Fruit fly (Drosophila melanogaster) whole organism, embryonic: ENCODE measurements around the gene spn-B.

ENCODE experiments used
- Abd-B ChIP-seq: fragments of 200-800 bp; sonication (Bioruptor generic); optimal IDR thresholded peaks from 2 replicates; lab custom pipeline; 2018; ENCODE audit warnings: missing biosample characterization, mild to moderate bottlenecking, missing genetic modification characterization, moderate library complexity
- Atf-2 ChIP-seq: fragments of 200-800 bp; sonication (Bioruptor generic); optimal IDR thresholded peaks from 2 replicates; lab custom pipeline; 2016; ENCODE audit warnings: missing biosample characterization, missing genetic modification characterization
- Atf6 ChIP-seq: fragments of 200-800 bp; sonication (Bioruptor generic); IDR thresholded peaks from 2 replicates; pipeline ENCODE4 v1.3.6; 2022; ENCODE audit warnings: missing biosample characterization, missing genetic modification characterization
- B-H1 ChIP-seq: fragments of 200-800 bp; sonication (Bioruptor generic); IDR thresholded peaks from 3 replicates; pipeline ENCODE4 v1.3.6; 2022; ENCODE audit warnings: missing biosample characterization, missing genetic modification characterization
- B-H2 ChIP-seq: fragments of 200-800 bp; sonication (Bioruptor generic); optimal IDR thresholded peaks from 2 replicates; lab custom pipeline; 2018; ENCODE audit warnings: missing biosample characterization, mild to moderate bottlenecking, missing genetic modification characterization
- CG11093 ChIP-seq: fragments of 200-800 bp; sonication (Bioruptor generic); IDR thresholded peaks from 3 replicates; pipeline ENCODE4 v1.3.6; 2022; ENCODE audit warnings: missing biosample characterization, missing genetic modification characterization
- CG12769 ChIP-seq: fragments of 200-800 bp; sonication (Bioruptor generic); optimal IDR thresholded peaks from 2 replicates; lab custom pipeline; 2019; ENCODE audit warnings: missing biosample characterization, mild to moderate bottlenecking, missing genetic modification characterization, moderate library complexity
- CG15073 ChIP-seq: fragments of 200-800 bp; sonication (Bioruptor generic); optimal IDR thresholded peaks from 2 replicates; lab custom pipeline; 2016; ENCODE audit warnings: missing biosample characterization, missing genetic modification characterization
- CG15696 ChIP-seq: fragments of 200-800 bp; sonication (Bioruptor generic); optimal IDR thresholded peaks from 2 replicates; lab custom pipeline; 2019; ENCODE audit warnings: missing biosample characterization, mild to moderate bottlenecking, missing genetic modification characterization, moderate library complexity
- CG1603 ChIP-seq: fragments of 200-800 bp; sonication (Bioruptor generic); optimal IDR thresholded peaks from 2 replicates; lab custom pipeline; 2019; ENCODE audit warnings: missing biosample characterization, mild to moderate bottlenecking, missing genetic modification characterization, moderate library complexity
- CG17359 ChIP-seq: fragments of 200-800 bp; sonication (Bioruptor generic); optimal IDR thresholded peaks from 3 replicates; lab custom pipeline; 2018; ENCODE audit warnings: missing biosample characterization, mild to moderate bottlenecking, missing genetic modification characterization, moderate library complexity
- CG17568 ChIP-seq: fragments of 200-800 bp; sonication (Bioruptor generic); optimal IDR thresholded peaks from 2 replicates; lab custom pipeline; 2018; ENCODE audit warnings: missing biosample characterization, mild to moderate bottlenecking, missing genetic modification characterization, moderate library complexity
- CG17829 ChIP-seq: fragments of 200-800 bp; optimal IDR thresholded peaks from 2 replicates; lab custom pipeline; 2019; ENCODE audit warnings: missing biosample characterization, mild to moderate bottlenecking, missing genetic modification characterization, moderate library complexity
- CG18011 ChIP-seq: fragments of 200-800 bp; sonication (Bioruptor generic); optimal IDR thresholded peaks from 2 replicates; lab custom pipeline; 2017; ENCODE audit warnings: missing biosample characterization, missing genetic modification characterization, mild to moderate bottlenecking, moderate library complexity, missing genotype
- CG2889 ChIP-seq: fragments of 200-800 bp; sonication (Bioruptor generic); IDR thresholded peaks from 3 replicates; pipeline ENCODE4 v1.3.6; 2022; ENCODE audit warnings: missing biosample characterization, missing genetic modification characterization
- CG3407 ChIP-seq: fragments of 200-800 bp; sonication (Bioruptor generic); optimal IDR thresholded peaks from 2 replicates; lab custom pipeline; 2018; ENCODE audit warnings: missing biosample characterization, mild to moderate bottlenecking, missing genetic modification characterization
- CG34422 ChIP-seq: fragments of 200-800 bp; sonication (Bioruptor generic); IDR thresholded peaks from 3 replicates; pipeline ENCODE4 v1.3.6; 2022; ENCODE audit warnings: missing biosample characterization, missing genetic modification characterization
- CG4360 ChIP-seq: fragments of 200-800 bp; sonication (Bioruptor generic); IDR thresholded peaks from 2 replicates; pipeline ENCODE4 v1.3.6; 2022; ENCODE audit warnings: missing biosample characterization, missing genetic modification characterization
- CG6854 ChIP-seq: fragments of 200-800 bp; sonication (Bioruptor generic); optimal IDR thresholded peaks from 3 replicates; lab custom pipeline; 2017; ENCODE audit warnings: missing biosample characterization, mild to moderate bottlenecking, missing genetic modification characterization
- CG8089 ChIP-seq: fragments of 200-800 bp; sonication (Bioruptor generic); optimal IDR thresholded peaks from 3 replicates; lab custom pipeline; 2016; ENCODE audit warnings: missing biosample characterization, missing genetic modification characterization
- CG8359 ChIP-seq: fragments of 200-800 bp; sonication (Bioruptor generic); optimal IDR thresholded peaks from 2 replicates; lab custom pipeline; 2017; ENCODE audit warnings: missing biosample characterization, mild to moderate bottlenecking, missing genetic modification characterization, borderline replicate concordance
- CG9727 ChIP-seq: fragments of 200-800 bp; sonication (Bioruptor generic); optimal IDR thresholded peaks from 3 replicates; lab custom pipeline; 2017; ENCODE audit warnings: missing biosample characterization, mild to moderate bottlenecking, missing genetic modification characterization
- CG9817 ChIP-seq: fragments of 200-800 bp; sonication (Bioruptor generic); optimal IDR thresholded peaks from 2 replicates; lab custom pipeline; 2018; ENCODE audit warnings: missing biosample characterization, mild to moderate bottlenecking, missing genetic modification characterization, moderate library complexity
- CG9876 ChIP-seq: fragments of 200-800 bp; sonication (Bioruptor generic); optimal IDR thresholded peaks from 2 replicates; lab custom pipeline; 2016; ENCODE audit warnings: missing biosample characterization, missing genetic modification characterization
- D ChIP-seq, 2 experiments: fragments of 200-800 bp in 1 of 2; fragments of >200 bp in 1 of 2; sonication (Bioruptor generic) in 1 of 2; optimal IDR thresholded peaks; 2 replicates in 1 of 2; 3 replicates in 1 of 2; lab custom pipeline; 2017; ENCODE audit warnings: mild to moderate bottlenecking in 1 of 2, missing biosample characterization in 1 of 2, missing genetic modification characterization in 1 of 2, missing genetic modification reagents in 1 of 2
- Dbx ChIP-seq: fragments of 200-800 bp; sonication (Bioruptor generic); IDR thresholded peaks from 3 replicates; pipeline ENCODE4 v1.3.6; 2022; ENCODE audit warnings: missing biosample characterization, missing genetic modification characterization
- Dip3 ChIP-seq: fragments of 200-800 bp; sonication (Bioruptor generic); optimal IDR thresholded peaks from 3 replicates; lab custom pipeline; 2016; ENCODE audit warnings: missing biosample characterization, missing genetic modification characterization
- Fer1 ChIP-seq: fragments of 200-800 bp; sonication (Bioruptor generic); optimal IDR thresholded peaks from 2 replicates; lab custom pipeline; 2017; ENCODE audit warnings: missing biosample characterization, mild to moderate bottlenecking, missing genetic modification characterization
- Hmx ChIP-seq: fragments of 200-800 bp; sonication (Bioruptor generic); optimal IDR thresholded peaks from 2 replicates; lab custom pipeline; 2016; ENCODE audit warnings: missing biosample characterization, missing genetic modification characterization
- Hr78 ChIP-seq, 2 experiments: fragments of 200-800 bp in 1 of 2; fragments of >200 bp in 1 of 2; sonication (Bioruptor generic) in 1 of 2; optimal IDR thresholded peaks; 2 replicates each; lab custom pipeline; 2017 to 2019; ENCODE audit warnings: missing biosample characterization in 2 of 2, missing genetic modification characterization in 2 of 2, mild to moderate bottlenecking in 1 of 2, moderate library complexity in 1 of 2
- MTF-1 ChIP-seq: fragments of 200-800 bp; sonication (Bioruptor generic); optimal IDR thresholded peaks from 2 replicates; lab custom pipeline; 2018; ENCODE audit warnings: missing biosample characterization, mild to moderate bottlenecking, missing genetic modification characterization, borderline replicate concordance
- Mes4 ChIP-seq: fragments of 200-800 bp; sonication (Bioruptor generic); optimal IDR thresholded peaks from 2 replicates; lab custom pipeline; 2016; ENCODE audit warnings: missing biosample characterization, missing genetic modification characterization
- Rx ChIP-seq: fragments of 200-800 bp; sonication (Bioruptor generic); IDR thresholded peaks from 2 replicates; pipeline ENCODE4 v1.3.6; 2022; ENCODE audit warnings: missing biosample characterization, missing genetic modification characterization
- al ChIP-seq: fragments of 200-800 bp; sonication (Bioruptor generic); IDR thresholded peaks from 2 replicates; pipeline ENCODE4 v1.3.6; 2022; ENCODE audit warnings: missing biosample characterization, missing genetic modification characterization
- aop ChIP-seq: fragments of 200-800 bp; sonication (Bioruptor generic); IDR thresholded peaks from 2 replicates; pipeline ENCODE4 v1.3.6; 2022; ENCODE audit warnings: missing biosample characterization, missing genetic modification characterization
- az2 ChIP-seq: fragments of 200-800 bp; sonication (Bioruptor generic); optimal IDR thresholded peaks from 3 replicates; lab custom pipeline; 2016; ENCODE audit warnings: missing biosample characterization, missing genetic modification characterization
- cad ChIP-seq: fragments of >200 bp; optimal IDR thresholded peaks from 2 replicates; lab custom pipeline; 2017; ENCODE audit warnings: missing biosample characterization, missing genetic modification characterization
- da ChIP-seq: fragments of 200-800 bp; sonication (Bioruptor generic); optimal IDR thresholded peaks from 2 replicates; lab custom pipeline; 2016; ENCODE audit warnings: missing biosample characterization, missing genetic modification characterization
- hkb ChIP-seq, 2 experiments: fragments of 200-800 bp in 1 of 2; fragments of >200 bp in 1 of 2; sonication (Bioruptor generic) in 1 of 2; IDR thresholded peaks in 1 of 2; optimal IDR thresholded peaks in 1 of 2; 2 replicates each; pipeline versions ENCODE4 v1.3.6 to Lab custom; 2017 to 2022; ENCODE audit warnings: missing biosample characterization in 1 of 2, missing genetic modification characterization in 1 of 2
- hth ChIP-seq: fragments of >200 bp; optimal IDR thresholded peaks from 2 replicates; lab custom pipeline; 2017; ENCODE audit warnings: inconsistent platforms
- lab ChIP-seq: fragments of 200-800 bp; sonication (Bioruptor generic); optimal IDR thresholded peaks from 3 replicates; lab custom pipeline; 2017; ENCODE audit warnings: missing biosample characterization, missing genetic modification characterization, mild to moderate bottlenecking, moderate library complexity, missing genetic modification reagents
- lilli ChIP-seq: fragments of 200-800 bp; sonication (Bioruptor generic); optimal IDR thresholded peaks from 3 replicates; lab custom pipeline; 2016; ENCODE audit warnings: missing biosample characterization, missing genetic modification characterization
- prd ChIP-seq, 3 experiments: fragments of >200 bp in 2 of 3; fragments of 200-800 bp in 1 of 3; sonication (Bioruptor generic) in 1 of 3; optimal IDR thresholded peaks in 2 of 3; IDR thresholded peaks in 1 of 3; 2 replicates in 2 of 3; 3 replicates in 1 of 3; pipeline versions ENCODE4 v1.3.6 to Lab custom; 2017 to 2022; ENCODE audit warnings: missing biosample characterization in 1 of 3, missing genetic modification characterization in 1 of 3
- schlank ChIP-seq: fragments of 200-800 bp; sonication (Bioruptor generic); optimal IDR thresholded peaks from 2 replicates; lab custom pipeline; 2018; ENCODE audit warnings: missing biosample characterization, mild to moderate bottlenecking, missing genetic modification characterization
- sim ChIP-seq: fragments of 200-800 bp; sonication (Bioruptor generic); IDR thresholded peaks from 2 replicates; pipeline ENCODE4 v1.3.6; 2022; ENCODE audit warnings: missing biosample characterization, missing genetic modification characterization
- sna ChIP-seq: fragments of 200-800 bp; sonication (Bioruptor generic); IDR thresholded peaks from 2 replicates; pipeline ENCODE4 v1.3.6; 2022; ENCODE audit warnings: missing biosample characterization, missing genetic modification characterization; ENCODE audit not compliant: partially characterized antibody
- sqz ChIP-seq: fragments of 200-800 bp; sonication (Bioruptor generic); optimal IDR thresholded peaks from 3 replicates; lab custom pipeline; 2018; ENCODE audit warnings: missing biosample characterization, mild to moderate bottlenecking, missing genetic modification characterization
- usp ChIP-seq: fragments of >200 bp; optimal IDR thresholded peaks from 2 replicates; lab custom pipeline; 2017; ENCODE audit warnings: missing biosample characterization, missing genetic modification characterization

Gene spn-B

DNA sequence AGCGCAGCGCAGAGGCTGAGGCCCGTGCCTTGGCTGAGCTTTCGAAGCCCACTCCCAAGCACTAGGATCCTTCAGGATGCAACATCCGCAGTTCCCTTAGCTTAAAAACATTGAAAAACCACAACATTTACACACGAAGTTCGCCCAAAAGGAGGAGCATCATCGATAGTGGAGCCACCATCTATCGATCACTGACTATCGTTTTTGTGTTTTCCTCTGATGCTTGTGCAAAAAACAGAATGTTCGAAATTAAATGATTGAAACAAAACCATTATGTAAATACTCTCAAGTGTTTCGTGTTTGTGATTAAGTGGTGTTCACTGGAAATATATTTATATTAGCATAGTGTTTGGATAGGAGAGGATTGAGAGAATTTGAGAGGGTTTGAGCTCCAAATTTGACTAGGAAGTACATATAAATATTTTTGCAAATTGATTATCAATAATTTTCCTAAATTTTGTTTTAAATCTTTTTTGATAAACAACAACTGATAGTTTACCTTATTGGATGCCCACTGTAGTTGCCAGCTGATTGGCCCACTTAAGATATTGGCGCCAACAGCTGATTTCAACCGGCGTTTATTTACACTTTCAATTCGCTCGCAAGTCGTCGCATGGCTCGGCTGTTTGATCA, at the start of gene spn-B (continued):
- TF ChIP-seq lilli (GFP tag; lab: Kevin White, UChicago) (peak; percentile 84), CG34422 (GFP tag; lab: Robert Waterston, UW) (peak; percentile 49; the same call in 1 of the 3 replicates), hkb (optimal IDR thresholded peaks at IDR 0.05; lab: Kevin White, UChicago) (no peak), hkb (GFP tag; IDR thresholded peaks at IDR 0.05; lab: Robert Waterston, UW) (peak; percentile 84), B-H2 (GFP tag; lab: Kevin White, UChicago) (peak; percentile 70), CG1603 (tag; lab: Kevin White, UChicago) (peak; percentile 64), CG8089 (GFP tag; lab: Kevin White, UChicago) (peak; percentile 1), da (GFP tag; lab: Kevin White, UChicago) (no peak), prd (optimal IDR thresholded peaks at IDR 0.05; lab: Kevin White, UChicago) (no peak), prd (GFP tag; IDR thresholded peaks at IDR 0.05; lab: Robert Waterston, UW) (peak; percentile 59), D (optimal IDR thresholded peaks at IDR 0.05; lab: Kevin White, UChicago) (no peak), D (GFP tag; optimal IDR thresholded peaks at IDR 0.05; lab: Kevin White, UChicago) (peak; percentile 69), az2 (GFP tag; lab: Kevin White, UChicago) (peak; percentile 79), Abd-B (GFP tag; lab: Kevin White, UChicago) (peak; percentile 40), CG12769 (peak; percentile 69), schlank (tag; lab: Kevin White, UChicago) (peak; percentile 12), Atf6 (GFP tag; lab: Robert Waterston, UW) (peak; percentile 76), CG9817 (tag; lab: Kevin White, UChicago) (peak; percentile 52), CG2889 (GFP tag; lab: Robert Waterston, UW) (no peak), CG9727 (peak; percentile 84), CG6854 (peak; percentile 57), CG15073 (GFP tag; lab: Kevin White, UChicago) (no peak), B-H1 (GFP tag; lab: Robert Waterston, UW) (peak; percentile 51; the same call in 2 of the 3 replicates), Hr78 (GFP tag; optimal IDR thresholded peaks at IDR 0.05; lab: Kevin White, UChicago) (peak in 1 of 2 experiments; percentile 15), Fer1 (GFP tag; lab: Kevin White, UChicago) (peak; percentile 84), CG17359 (tag; lab: Kevin White, UChicago) (peak; percentile 80), MTF-1 (peak; percentile 55), Atf-2 (peak; percentile 56), CG8359 (GFP tag; lab: Kevin White, UChicago) (peak; percentile 43), lab (GFP tag; lab: Kevin White, UChicago) (peak; percentile 82), CG4360 (GFP tag; lab: Robert Waterston, UW) (no peak), al (peak; percentile 44), Rx (GFP tag; lab: Robert Waterston, UW) (no peak), sqz (GFP tag; lab: Kevin White, UChicago) (peak; percentile 73), cad (GFP tag; lab: Kevin White, UChicago) (no peak), CG17829 (tag; lab: Kevin White, UChicago) (peak; percentile 83), aop (GFP tag; lab: Robert Waterston, UW) (no peak), Dip3 (GFP tag; lab: Kevin White, UChicago) (peak; percentile 62), CG18011 (GFP tag; lab: Kevin White, UChicago) (peak; percentile 43), sim (GFP tag; lab: Robert Waterston, UW) (peak; percentile 66; the same call in 1 of the 2 replicates), CG9876 (GFP tag; lab: Kevin White, UChicago) (no peak), usp (no peak), Dbx (GFP tag; lab: Robert Waterston, UW) (peak; percentile 56; the same call in 2 of the 3 replicates), sna (peak; percentile 36; the same call in 1 of the 2 replicates), hth (no peak), Hmx (GFP tag; lab: Kevin White, UChicago) (peak; percentile 59), CG17568 (GFP tag; lab: Kevin White, UChicago) (peak; percentile 82), CG15696 (tag; lab: Kevin White, UChicago) (peak; percentile 75), CG3407 (GFP tag; lab: Kevin White, UChicago) (peak; percentile 69), Mes4 (GFP tag; lab: Kevin White, UChicago) (peak; percentile 2), CG11093 (GFP tag; lab: Robert Waterston, UW) (peak; percentile 66; the same call in 2 of the 3 replicates)
